Worm (Caenorhabditis elegans): ENCODE measurements around the gene W07G4.5.

- TF ChIP-seq ztf-29 (GFP tag; IDR thresholded peaks at IDR 0.05) (no peak), med-1 (GFP tag; optimal IDR thresholded peaks at IDR 0.05; ENCODE audit: insufficient read depth) (no peak), tab-1 (GFP tag; IDR thresholded peaks at IDR 0.05) (no peak)
These were observed 27.1 kb upstream of the W07G4.5 start for ce11 chrV:13020638-13021037.

Data from whole organism, midembryonic.